Worm (Caenorhabditis elegans) whole organism, L2 larva: Measurements from ENCODE around the gene oef-1.

ENCODE experiments used
- R02D3.7 ChIP-seq: fragments of 150-350 bp; optimal IDR thresholded peaks from 2 replicates; lab custom pipeline; 2014; ENCODE audit warnings: missing biosample characterization, missing genetic modification characterization
- ZK546.5 ChIP-seq: sonication (generic microtip); optimal IDR thresholded peaks from 2 replicates; lab custom pipeline; 2017; ENCODE audit warnings: missing biosample characterization, missing genetic modification characterization
- ama-1 ChIP-seq: fragments of 150-350 bp; optimal IDR thresholded peaks from 2 replicates; lab custom pipeline; 2018; ENCODE audit warnings: inconsistent platforms
- dmd-4 ChIP-seq: sonication (generic microtip); optimal IDR thresholded peaks from 2 replicates; lab custom pipeline; 2017; ENCODE audit warnings: missing biosample characterization, missing genetic modification characterization
- egl-27 ChIP-seq: sonication (generic microtip); optimal IDR thresholded peaks from 3 replicates; lab custom pipeline; 2017; ENCODE audit warnings: missing biosample characterization, missing genetic modification reagents, missing genetic modification characterization
- fos-1 ChIP-seq: fragments of 150-350 bp; optimal IDR thresholded peaks from 2 replicates; lab custom pipeline; 2014; ENCODE audit warnings: missing biosample characterization, missing genetic modification characterization
- mdl-1 ChIP-seq, 2 experiments: fragments of 150-350 bp in 1 of 2; sonication (generic microtip) in 1 of 2; optimal IDR thresholded peaks; 2 replicates each; lab custom pipeline; 2017; ENCODE audit warnings: missing biosample characterization in 2 of 2, missing genetic modification characterization in 2 of 2
- nhr-129 ChIP-seq: fragments of 150-350 bp; optimal IDR thresholded peaks from 2 replicates; lab custom pipeline; 2014; ENCODE audit warnings: missing biosample characterization, missing genetic modification characterization
- sma-3 ChIP-seq: sonication (generic microtip); optimal IDR thresholded peaks from 2 replicates; lab custom pipeline; 2016; ENCODE audit warnings: missing genetic modification reagents, missing genetic modification characterization, missing compliant biosample characterization
- unc-62 ChIP-seq: fragments of 150-350 bp; optimal IDR thresholded peaks from 2 replicates; lab custom pipeline; 2014; ENCODE audit warnings: missing biosample characterization, missing genetic modification reagents, missing genetic modification characterization

ce11 chrIV:7588631-7589030, 40.4 kb downstream of the oef-1 start, which contains the start of gene cla-1:
- TF ChIP-seq fos-1 (no peak), unc-62 (GFP tag; lab: Kevin White, UChicago) (no peak), nhr-129 (no peak), R02D3.7 (tag; lab: Kevin White, UChicago) (no peak), ama-1 (lab: Kevin White, UChicago) (no peak), dmd-4 (tag; lab: Kevin White, UChicago) (no peak), sma-3 (GFP tag; lab: Kevin White, UChicago) (no peak), mdl-1 (tag; optimal IDR thresholded peaks at IDR 0.05; lab: Kevin White, UChicago) (no peak), egl-27 (tag; lab: Kevin White, UChicago) (no peak), ZK546.5 (tag; lab: Kevin White, UChicago) (no peak)
